Fruit fly (Drosophila melanogaster): ENCODE data around the gene Pgk.

Gene Pgk

DNA sequence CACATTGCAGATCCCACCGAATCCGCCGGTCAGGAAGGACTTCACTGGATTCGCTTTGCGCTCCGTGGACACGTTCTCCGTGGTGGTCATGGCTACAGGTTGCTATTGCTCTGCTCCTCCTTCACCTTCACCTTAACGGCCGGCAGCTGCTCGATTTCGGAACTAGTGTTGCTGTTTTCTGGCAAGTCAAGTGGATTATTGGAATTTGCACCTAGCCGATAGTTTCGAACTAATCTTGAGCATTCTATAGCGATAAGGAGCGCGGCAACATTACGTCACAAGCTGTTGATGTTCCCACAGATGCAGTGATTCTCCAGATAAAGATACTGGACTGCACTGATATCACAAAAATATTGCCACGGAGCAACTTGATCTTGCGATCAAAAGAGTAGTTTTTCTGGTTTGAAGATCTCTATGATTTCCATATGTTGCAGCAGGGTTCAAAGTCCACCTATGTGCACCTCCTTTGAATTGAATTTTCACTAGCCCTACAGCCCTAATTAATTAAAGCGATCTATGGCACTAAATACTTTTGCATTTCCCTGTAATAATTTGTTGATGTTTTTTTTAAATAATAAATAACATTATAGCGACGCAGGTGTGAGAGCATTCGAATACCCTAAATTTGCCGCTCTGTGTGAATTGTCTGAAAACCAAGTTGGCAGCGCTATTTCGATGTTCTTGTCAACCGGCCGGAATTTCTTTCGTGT is 16.8 kb upstream of the Pgk start, which contains the start of the genes colt and HINT1 (continued):
- no peak for TF ChIP-seq tio (GFP tag; optimal IDR thresholded peaks at IDR 0.05)
- peak; percentile 28 for TF ChIP-seq gsb-n (tag; optimal IDR thresholded peaks at IDR 0.05)
- TF ChIP-seq CG4707 (GFP tag; optimal IDR thresholded peaks at IDR 0.05): no peak
- peak; percentile 85 for TF ChIP-seq pzg (GFP tag; optimal IDR thresholded peaks at IDR 0.05)
- TF ChIP-seq zf30C (GFP tag; optimal IDR thresholded peaks at IDR 0.05): peak; percentile 6
- no peak for TF ChIP-seq Rx (GFP tag; IDR thresholded peaks at IDR 0.05)
- TF ChIP-seq CG2202 (tag; optimal IDR thresholded peaks at IDR 0.05): no peak
- no peak for TF ChIP-seq Atf6 (GFP tag; IDR thresholded peaks at IDR 0.05)
- no peak for TF ChIP-seq yki (optimal IDR thresholded peaks at IDR 0.05)
- TF ChIP-seq ara (GFP tag; IDR thresholded peaks at IDR 0.05): no peak
- TF ChIP-seq ac (GFP tag; optimal IDR thresholded peaks at IDR 0.05): no peak
- TF ChIP-seq sna (GFP tag; IDR thresholded peaks at IDR 0.05; ENCODE audit: partially characterized antibody): no peak
- TF ChIP-seq CG4328 (GFP tag; optimal IDR thresholded peaks at IDR 0.05): no peak
- TF ChIP-seq CG31365 (tag; optimal IDR thresholded peaks at IDR 0.05): no peak
- TF ChIP-seq C15 (GFP tag; IDR thresholded peaks at IDR 0.05): no peak
- peak; percentile 32 for TF ChIP-seq Fer1 (GFP tag; optimal IDR thresholded peaks at IDR 0.05)
- TF ChIP-seq Asciz (GFP tag; optimal IDR thresholded peaks at IDR 0.05): no peak
- peak; percentile 18 for TF ChIP-seq pho (GFP tag; optimal IDR thresholded peaks at IDR 0.05)
- peak; percentile 49 for TF ChIP-seq Scr (GFP tag; IDR thresholded peaks at IDR 0.05; ENCODE audit: partially characterized antibody)
- no peak for TF ChIP-seq sima (GFP tag; optimal IDR thresholded peaks at IDR 0.05)
- TF ChIP-seq Gug (GFP tag; IDR thresholded peaks at IDR 0.05): no peak
- TF ChIP-seq nmo (GFP tag; optimal IDR thresholded peaks at IDR 0.05): peak; percentile 58
- peak in 1 of 2 experiments; percentile 54 for TF ChIP-seq crp (GFP tag; optimal IDR thresholded peaks at IDR 0.05)
- TF ChIP-seq CG3407 (GFP tag; optimal IDR thresholded peaks at IDR 0.05): no peak
- no peak for TF ChIP-seq Xrp1 (GFP tag; IDR thresholded peaks at IDR 0.05)
- no peak for TF ChIP-seq CG13624 (GFP tag; optimal IDR thresholded peaks at IDR 0.05)
- TF ChIP-seq CG10366 (GFP tag; IDR thresholded peaks at IDR 0.05): no peak
- TF ChIP-seq fd96Cb (tag; optimal IDR thresholded peaks at IDR 0.05): no peak
- no peak for TF ChIP-seq ken (GFP tag; IDR thresholded peaks at IDR 0.05)
- TF ChIP-seq dmrt11E (tag; optimal IDR thresholded peaks at IDR 0.05): peak; percentile 6
- no peak for TF ChIP-seq ind (GFP tag; optimal IDR thresholded peaks at IDR 0.05)
- no peak for TF ChIP-seq Hmr (GFP tag; optimal IDR thresholded peaks at IDR 0.05)
- TF ChIP-seq CG17328 (GFP tag; IDR thresholded peaks at IDR 0.05): no peak
- no peak for TF ChIP-seq HmgD (GFP tag; optimal IDR thresholded peaks at IDR 0.05)
- TF ChIP-seq CG17912 (GFP tag; optimal IDR thresholded peaks at IDR 0.05): no peak
- TF ChIP-seq CG3726 (GFP tag; IDR thresholded peaks at IDR 0.05): no peak
- no peak for TF ChIP-seq CG15073 (GFP tag; optimal IDR thresholded peaks at IDR 0.05)
- TF ChIP-seq trem (tag; optimal IDR thresholded peaks at IDR 0.05): peak; percentile 99
- TF ChIP-seq Jarid2 (GFP tag; optimal IDR thresholded peaks at IDR 0.05): no peak
- TF ChIP-seq mirr (GFP tag; optimal IDR thresholded peaks at IDR 0.05): peak; percentile 41
- no peak for TF ChIP-seq usp (GFP tag; optimal IDR thresholded peaks at IDR 0.05)
- TF ChIP-seq CG13123 (GFP tag; optimal IDR thresholded peaks at IDR 0.05): no peak
- TF ChIP-seq CG11695 (GFP tag; IDR thresholded peaks at IDR 0.05): 0 out of 3 replicates have a peak, but pooled peaks have one; percentile 28
- TF ChIP-seq ems (GFP tag; optimal IDR thresholded peaks at IDR 0.05): peak; percentile 25
- no peak for TF ChIP-seq mld (GFP tag; IDR thresholded peaks at IDR 0.05; ENCODE audit: partially characterized antibody)
- no peak for TF ChIP-seq z (GFP tag; IDR thresholded peaks at IDR 0.05)
- TF ChIP-seq CG33557 (GFP tag; optimal IDR thresholded peaks at IDR 0.05): no peak
- peak; percentile 22 for TF ChIP-seq Xbp1 (GFP tag; optimal IDR thresholded peaks at IDR 0.05)
- TF ChIP-seq Ptx1 (GFP tag; IDR thresholded peaks at IDR 0.05): no peak
- TF ChIP-seq btn (GFP tag; optimal IDR thresholded peaks at IDR 0.05): no peak
- TF ChIP-seq Camta (GFP tag; optimal IDR thresholded peaks at IDR 0.05): no peak
